Fruit fly (Drosophila melanogaster): Measurements from ENCODE around the gene CG33159.

The CG33159 gene

DNA sequence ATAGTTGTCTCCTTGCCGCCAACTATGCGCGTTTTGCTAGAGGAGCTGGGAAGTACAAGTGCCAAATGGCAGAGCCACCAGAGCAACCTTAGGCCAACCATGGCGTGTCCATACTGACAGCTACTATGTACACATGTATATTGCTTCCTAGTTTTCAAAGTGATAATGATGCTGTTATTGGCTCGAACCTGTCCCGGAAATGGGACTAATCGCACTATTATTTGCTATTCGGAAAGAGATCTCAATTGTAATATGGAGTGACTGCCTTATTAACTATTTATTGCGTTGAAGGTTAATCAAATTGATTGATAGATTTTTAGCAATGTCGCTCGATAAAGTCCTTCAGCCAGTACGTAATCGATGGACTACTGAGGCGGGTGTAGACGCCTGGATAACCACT, at the start of gene CG33159:
Gene CG33159 (minus strand): TSS at position 101 of the 400 bp plus-strand sequence.
- TF ChIP-seq noc (tag; optimal IDR thresholded peaks at IDR 0.05), result no peak

DNA sequence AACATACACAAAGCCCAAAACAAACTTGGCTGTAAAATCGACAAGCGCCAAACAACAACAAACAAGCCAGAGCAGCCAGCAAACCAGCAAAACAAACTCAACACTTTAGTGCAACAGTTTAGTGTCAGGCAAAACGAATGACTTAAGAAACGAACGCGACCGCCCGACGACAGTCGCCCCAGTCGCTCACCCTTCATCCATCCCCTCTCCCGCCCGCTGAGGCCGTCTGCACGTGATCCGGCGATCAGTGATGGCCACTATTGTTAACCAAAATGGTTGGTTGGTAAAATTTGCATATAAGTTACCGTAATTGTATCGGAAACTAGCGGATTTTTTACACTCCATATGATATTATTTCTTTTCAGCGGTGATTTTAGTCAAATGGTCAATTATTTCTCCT, 49.4 kb upstream of the CG33159 start:
- no peak for TF ChIP-seq noc (tag; optimal IDR thresholded peaks at IDR 0.05)

DNA sequence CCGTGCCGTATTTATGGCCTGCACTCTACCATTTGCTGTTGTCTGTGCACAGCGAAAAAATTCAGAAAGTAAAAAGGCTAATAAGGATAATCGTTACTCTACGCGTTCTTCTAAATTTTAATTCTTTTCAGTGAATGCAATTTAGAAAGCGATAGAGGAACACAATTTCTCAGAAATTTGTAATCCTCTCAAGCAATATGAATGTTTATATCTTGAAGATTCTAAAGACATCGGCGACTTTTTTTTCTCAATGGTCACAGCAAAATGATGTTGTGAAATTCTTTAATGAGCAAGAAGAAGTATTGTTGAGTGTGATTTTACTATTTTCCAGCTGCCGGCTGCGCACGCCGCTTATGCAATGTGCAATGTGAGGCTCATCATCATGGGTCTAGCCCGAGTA, 48.6 kb upstream of the CG33159 start:
- no peak for TF ChIP-seq noc (tag; optimal IDR thresholded peaks at IDR 0.05)

DNA sequence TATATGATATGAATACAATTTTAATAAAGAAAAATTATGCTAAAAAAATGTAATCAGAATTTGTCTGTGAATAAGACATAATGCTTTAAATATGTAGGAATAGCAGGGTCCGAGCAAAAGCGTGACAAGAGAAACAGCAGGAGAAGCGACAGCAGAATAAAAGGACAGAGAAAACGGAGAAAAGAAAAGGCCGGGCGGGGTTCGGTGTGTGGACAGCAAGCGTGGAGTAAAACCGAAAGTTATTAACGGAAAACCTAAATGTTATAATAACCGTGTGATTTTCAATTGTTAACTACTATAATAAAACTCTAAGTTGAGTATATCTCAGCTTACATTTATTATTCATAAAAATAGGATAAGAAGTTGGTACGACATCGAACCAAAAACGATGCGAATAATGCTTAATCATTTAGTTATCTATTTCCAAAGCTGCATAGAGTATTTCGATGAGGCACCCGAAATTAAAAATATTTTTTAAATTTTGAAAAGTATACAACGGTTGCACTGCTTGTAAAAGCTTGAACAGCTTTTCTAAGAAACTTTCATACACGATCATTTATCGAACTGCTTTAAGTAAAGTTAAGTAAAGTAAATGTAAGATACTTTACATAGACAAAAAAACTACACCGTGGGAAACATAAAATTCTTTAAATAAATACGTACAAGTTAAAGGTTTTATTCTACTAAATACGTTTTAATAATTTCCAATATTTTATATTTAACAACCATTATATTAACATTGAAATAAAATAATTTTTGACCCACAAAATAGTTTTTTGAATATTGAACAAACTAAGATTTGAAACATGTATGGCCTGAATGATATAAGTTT, 47.6 kb upstream of the CG33159 start:
- no peak for TF ChIP-seq noc (tag; optimal IDR thresholded peaks at IDR 0.05)

DNA sequence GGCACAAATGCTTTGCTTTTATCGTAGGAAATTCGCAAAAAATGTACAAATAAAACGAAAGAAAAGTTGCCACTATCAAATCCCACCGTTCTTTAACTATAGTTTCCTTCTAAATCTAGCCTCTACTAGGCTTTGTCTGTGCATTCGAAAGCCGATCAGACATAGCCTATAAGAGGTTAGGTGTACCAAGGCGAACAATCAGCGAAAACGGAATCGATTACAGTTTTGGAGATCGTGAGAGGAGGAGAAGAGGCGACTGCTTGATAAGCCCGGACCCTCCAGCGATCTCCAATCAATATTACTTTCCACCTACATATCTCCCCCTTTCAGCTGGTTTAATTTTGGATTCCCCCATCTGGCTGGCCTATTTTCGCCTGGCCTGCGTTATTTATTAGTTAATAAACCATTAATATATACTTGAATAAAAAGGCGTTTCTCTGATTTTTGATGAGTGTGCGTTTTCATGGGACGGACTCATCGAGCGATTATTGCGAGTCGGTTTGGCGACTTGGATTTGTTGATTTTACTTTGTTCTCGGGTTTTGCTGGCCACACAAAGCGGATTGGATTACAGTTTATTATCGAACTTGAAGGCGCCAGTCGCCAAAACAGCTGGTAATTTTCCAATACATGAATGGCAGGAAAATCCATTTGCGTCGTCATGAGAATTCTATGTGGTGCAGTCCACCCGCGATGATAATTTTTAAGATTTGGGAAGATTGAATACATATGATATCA, 46.8 kb upstream of the CG33159 start:
- TF ChIP-seq noc (tag; optimal IDR thresholded peaks at IDR 0.05), result no peak

DNA sequence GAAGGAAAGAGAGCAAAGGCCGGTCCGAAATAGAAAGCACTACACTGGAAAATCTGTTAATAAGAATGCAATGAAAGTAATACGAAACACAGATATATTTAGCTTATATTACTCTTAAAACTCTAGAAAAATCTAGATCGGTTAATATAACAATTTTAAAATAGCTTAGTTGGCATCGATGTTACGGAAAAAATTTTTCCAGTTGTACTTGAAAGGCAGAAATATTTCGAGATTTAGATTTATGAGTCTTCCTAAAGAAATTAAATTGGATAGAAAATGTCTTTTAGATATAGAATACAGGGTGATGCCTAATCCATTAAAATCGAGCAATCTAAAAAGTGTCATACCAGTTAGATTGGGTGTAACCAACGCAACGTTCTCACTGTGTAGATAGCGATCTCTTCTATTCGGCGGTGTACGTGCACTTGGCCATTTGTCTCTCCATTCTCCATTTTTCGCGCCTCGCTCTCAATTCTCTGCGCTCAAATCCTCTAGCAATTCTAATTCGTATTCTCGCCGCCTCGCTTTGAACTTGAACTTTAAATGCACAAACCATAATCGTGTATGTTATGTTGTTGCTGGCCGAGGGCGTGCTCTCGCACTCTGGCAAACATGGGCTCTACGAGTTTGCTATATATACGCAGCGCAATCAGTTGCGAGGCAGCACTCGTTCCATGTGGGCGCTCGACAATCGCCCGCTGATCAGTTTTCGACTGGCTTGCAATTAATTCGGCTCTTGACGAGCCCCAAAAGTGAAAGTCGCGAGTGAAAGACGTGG, 45.9 kb upstream of the CG33159 start:
- peak; percentile 98 for TF ChIP-seq noc (tag; optimal IDR thresholded peaks at IDR 0.05)

DNA sequence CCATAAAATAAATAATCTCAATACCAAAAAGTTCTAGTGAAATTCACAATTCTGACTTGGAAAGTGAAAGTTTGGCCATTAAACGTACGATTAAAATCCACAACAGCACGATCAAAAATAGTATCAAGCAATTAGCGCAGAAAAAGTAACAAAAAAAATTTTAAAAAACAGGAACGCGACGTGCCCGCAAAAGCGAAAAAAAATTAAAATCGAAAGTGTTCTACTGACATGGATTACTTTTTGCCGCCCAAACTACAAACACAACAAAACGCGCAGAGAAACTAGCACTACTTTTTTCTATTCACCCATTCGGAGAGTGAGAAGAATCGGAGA, 45.4 kb upstream of the CG33159 start:
- TF ChIP-seq noc (tag; optimal IDR thresholded peaks at IDR 0.05), result no peak

DNA sequence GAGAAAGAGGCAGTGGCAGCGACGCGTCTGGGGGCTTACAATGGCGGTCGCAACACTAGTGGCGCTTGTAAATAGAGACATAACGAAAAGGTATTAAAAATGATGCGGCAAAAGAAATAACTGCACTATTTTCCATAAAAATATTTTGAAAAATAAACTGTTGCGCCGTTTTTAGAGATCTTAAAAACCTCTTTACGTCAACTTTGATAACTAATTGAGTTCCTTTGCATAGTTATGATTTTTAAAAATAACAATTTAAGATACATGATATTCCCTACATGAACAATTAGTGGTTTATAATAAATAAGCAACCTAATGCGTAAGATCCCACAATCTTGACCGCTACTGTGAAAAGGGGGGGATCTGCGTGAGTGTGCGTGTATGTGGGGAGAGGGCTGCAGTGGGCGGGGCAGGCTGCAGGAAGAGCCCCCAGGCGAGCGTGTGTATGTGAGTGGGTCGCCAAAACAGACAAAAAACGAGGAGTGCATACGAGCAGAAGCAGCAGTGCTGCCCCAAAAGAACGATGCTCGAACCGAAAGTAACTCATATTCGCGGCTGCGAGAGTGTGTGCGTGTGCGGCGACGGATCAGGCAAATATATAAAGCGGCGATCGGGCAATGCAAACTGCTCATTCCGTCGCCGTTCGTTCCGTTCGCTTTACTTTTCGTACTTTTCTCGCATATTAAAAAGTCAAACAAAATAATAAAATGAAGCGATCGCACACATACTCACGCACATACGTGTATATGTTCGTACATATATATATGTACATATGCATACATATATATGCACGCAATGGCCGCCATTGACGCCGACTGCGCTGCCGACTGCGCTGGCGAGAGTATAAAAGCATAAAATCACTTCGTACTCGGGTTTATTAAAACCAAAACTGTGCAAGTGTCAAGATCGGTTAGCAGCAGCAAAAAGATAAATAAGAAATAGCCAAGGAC, 44.7 kb upstream of the CG33159 start:
- peak; percentile 83 for TF ChIP-seq noc (tag; optimal IDR thresholded peaks at IDR 0.05)

DNA sequence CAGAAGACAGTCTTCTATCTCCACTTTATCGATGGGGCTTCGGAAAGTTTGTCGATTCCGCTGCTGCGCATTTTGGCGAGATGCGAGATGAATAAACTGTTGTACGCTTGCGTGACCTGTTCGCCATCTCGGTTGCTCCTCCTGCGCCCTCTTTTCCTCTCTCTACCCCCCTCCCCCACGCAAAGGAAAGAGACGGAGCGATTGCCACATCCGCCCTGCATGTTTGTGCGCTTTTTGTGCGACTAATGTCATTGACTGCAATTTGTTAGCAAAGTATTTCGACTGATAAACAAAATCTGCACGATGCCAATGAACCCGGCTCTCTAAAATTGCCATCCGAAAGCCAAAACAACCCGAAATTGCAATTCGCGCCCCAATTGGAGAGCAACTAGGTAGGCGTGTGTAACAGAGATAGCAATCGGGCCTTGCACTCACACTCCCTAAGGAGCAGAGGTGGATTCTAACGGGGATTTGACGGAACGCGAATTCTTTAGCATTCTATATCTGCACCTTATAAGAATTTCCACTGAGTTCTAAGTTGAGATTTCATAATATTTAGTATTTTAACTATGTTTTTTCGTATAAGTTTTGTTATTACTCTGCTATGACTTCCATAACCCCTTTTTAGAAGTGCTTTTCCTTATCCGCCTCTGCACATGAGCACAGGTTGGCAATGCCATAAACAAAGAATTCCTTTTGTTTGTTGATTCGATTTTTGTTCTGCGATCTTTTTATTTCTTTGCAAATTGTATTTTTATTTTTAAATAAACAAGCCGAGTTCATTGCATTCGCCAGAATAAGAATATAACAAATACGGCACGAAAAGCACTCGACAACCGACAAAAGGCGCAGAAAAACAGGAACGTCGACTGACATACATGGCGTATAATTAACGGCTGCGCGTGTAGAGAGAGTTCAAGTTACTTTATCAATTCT, 43.1 kb upstream of the CG33159 start, which contains the start of gene CG43389:
Gene CG43389 (plus strand): TSS at position 886 of the 936 bp plus-strand sequence.
- TF ChIP-seq noc (tag; optimal IDR thresholded peaks at IDR 0.05), result no peak

DNA sequence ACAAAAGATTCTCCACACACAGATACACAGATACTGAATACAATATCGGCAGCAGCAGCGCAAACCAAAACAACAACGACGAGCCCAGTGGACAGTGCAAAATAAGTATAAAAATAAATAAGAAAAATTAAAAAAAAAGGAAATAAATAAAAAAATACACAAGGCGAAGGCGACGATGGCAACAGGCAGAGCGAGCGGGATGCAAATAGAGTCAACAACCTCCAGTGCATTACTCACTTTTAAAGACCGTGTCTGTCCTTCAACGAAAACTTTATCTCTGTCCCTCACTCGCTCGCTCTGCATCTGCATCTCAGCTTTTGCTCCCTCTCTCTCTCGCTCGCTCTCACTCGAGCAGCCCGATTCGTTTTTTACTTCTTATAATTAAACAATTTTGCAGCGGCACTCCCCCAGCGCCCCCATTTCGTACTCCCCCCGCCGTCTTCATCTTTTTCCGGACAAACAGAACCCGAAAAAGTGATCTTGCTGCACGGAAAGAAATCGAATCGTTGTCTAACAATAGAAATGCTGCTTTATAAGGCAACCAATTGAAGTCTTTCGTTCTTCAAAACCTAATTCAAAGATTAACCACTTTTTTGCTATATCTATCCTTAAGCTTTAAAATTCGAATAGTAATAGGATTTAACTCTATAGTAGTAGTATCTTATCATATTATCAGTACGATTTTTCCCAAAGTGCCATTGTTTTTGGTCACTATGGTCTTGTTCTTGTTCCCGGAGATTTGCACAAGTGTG, 42.3 kb upstream of the CG33159 start:
- TF ChIP-seq noc (tag; optimal IDR thresholded peaks at IDR 0.05), result no peak

DNA sequence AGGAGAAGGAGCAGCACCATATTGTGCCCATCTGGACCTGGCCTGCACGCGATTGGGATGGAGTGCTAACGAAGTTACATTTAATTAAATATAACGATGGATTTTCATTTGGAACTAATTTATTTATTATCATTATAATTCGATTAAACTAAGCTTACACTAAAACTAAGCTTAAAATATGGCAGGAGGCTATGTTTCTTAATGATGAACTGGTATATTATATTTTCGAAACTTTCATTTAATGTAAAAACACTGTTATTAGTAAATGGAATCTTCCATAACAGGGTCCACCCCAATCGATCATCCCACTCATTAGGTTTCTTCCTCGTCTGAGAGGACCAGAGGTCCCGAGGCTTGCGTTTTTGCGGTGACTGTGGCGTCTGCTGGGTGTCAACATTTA, 40.9 kb upstream of the CG33159 start:
- no peak for TF ChIP-seq noc (tag; optimal IDR thresholded peaks at IDR 0.05)

DNA sequence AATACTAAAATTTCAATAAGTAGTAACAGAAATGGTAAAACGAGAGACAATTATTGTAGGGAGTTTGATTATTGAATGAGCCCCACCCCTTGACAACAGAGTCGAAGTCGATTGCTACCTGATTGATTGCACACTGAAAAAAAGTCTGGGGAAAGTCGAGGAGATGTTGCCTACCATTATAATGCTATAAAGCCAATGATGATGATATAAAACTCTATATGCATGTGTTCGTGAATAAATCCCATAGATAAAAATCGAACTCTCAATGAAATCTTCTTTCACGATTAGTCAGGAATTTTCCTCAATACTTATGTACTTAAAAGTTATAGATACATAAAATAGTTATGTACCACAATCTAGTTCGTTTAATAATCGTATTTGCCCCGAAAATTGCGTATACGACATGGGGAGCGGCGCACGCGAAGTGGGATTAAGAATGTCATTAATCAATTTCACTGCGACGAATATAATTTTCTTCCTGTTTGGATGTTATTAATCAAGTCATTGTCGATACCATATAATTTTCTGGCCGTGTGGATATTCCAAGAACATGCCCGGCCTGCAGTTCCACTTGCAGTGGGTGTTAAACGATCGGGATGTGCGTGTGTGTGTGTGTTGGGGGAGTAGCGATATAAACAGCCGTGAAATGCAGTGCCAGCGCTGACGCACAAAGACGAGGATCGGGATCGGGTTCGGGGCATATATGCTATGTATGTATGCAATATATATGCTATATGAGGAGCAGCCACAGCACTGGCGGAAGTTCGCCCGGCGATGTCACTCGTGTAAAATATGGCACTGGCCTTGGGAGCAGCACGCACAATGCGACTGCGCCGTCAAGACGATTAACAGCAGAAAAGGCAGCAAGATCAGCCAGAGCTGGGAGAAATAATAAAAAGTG, 40.2 kb upstream of the CG33159 start, which contains the start of gene CG12078:
Gene CG12078 (minus strand): TSS at position 51 of the 901 bp plus-strand sequence.
- no peak for TF ChIP-seq noc (tag; optimal IDR thresholded peaks at IDR 0.05)
